Worm (Caenorhabditis elegans): Measurements from ENCODE around the gene F02C9.2.

The F02C9.2 gene

DNA sequence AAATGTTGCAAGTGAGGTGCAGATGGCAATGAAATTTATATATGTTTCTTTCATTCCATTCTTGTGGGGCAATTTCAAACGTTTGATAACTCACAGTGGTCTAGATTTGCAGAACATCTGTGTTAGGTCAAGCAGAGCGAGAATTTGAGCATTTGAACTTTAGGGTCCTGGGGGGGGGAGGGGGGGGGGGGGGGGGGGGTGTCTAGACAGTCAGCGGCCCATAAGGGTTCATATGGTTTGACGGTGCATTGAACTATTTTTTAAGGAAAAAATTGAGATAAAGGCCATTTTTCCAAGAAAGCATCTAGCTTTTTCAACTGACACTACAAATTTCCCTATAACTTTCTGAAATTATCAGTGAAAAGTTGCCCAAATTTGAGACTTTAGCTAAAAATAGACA lies 52.4 kb downstream of the F02C9.2 start:
- TF ChIP-seq ztf-23 (GFP tag; IDR thresholded peaks at IDR 0.05) (no peak), flt-1 (GFP tag; IDR thresholded peaks at IDR 0.05) (no peak), klf-2 (GFP tag; conservative IDR thresholded peaks at IDR 0.05) (no peak), med-1 (GFP tag; optimal IDR thresholded peaks at IDR 0.05; ENCODE audit: insufficient read depth) (no peak), T22C8.4 (GFP tag; IDR thresholded peaks at IDR 0.05) (no peak), cog-1 (tag; optimal IDR thresholded peaks at IDR 0.05) (no peak), tab-1 (GFP tag; IDR thresholded peaks at IDR 0.05) (no peak), ref-1 (GFP tag; conservative IDR thresholded peaks at IDR 0.05) (no peak), ztf-29 (GFP tag; IDR thresholded peaks at IDR 0.05) (no peak)
